Fruit fly (Drosophila melanogaster): ENCODE data around the gene Ho.
A peak's percentile ranks its signal among the peaks of the same experiment; 100 is the strongest.

Ho gene

dm6 chr3R:11649449-11649848 is 30.1 kb upstream of the Ho start (continued):
- TF ChIP-seq H15 (GFP tag; IDR thresholded peaks at IDR 0.05) (peak; percentile 96), CG10366 (GFP tag; IDR thresholded peaks at IDR 0.05) (peak; percentile 98), CG31388 (GFP tag; optimal IDR thresholded peaks at IDR 0.05) (peak; percentile 94), bbx (GFP tag; IDR thresholded peaks at IDR 0.05; ENCODE audit: partially characterized antibody) (no peak), CG12942 (GFP tag; optimal IDR thresholded peaks at IDR 0.05) (peak; percentile 95), ssp (GFP tag; IDR thresholded peaks at IDR 0.05) (peak; percentile 85), Max (GFP tag; optimal IDR thresholded peaks at IDR 0.05) (peak; percentile 94), CG9817 (tag; optimal IDR thresholded peaks at IDR 0.05) (peak; percentile 98), NC2α (GFP tag; optimal IDR thresholded peaks at IDR 0.05) (peak; percentile 92), Chrac-16 (GFP tag; optimal IDR thresholded peaks at IDR 0.05) (peak; percentile 95), CG34422 (GFP tag; IDR thresholded peaks at IDR 0.05) (peak; percentile 97), CG30403 (GFP tag; optimal IDR thresholded peaks at IDR 0.05) (peak; percentile 97), Hmx (GFP tag; optimal IDR thresholded peaks at IDR 0.05) (peak; percentile 90), esg (GFP tag; conservative IDR thresholded peaks at IDR 0.05) (peak; percentile 97), bab2 (GFP tag; optimal IDR thresholded peaks at IDR 0.05) (peak; percentile 98), CG1529 (GFP tag; optimal IDR thresholded peaks at IDR 0.05) (peak; percentile 79), CG4360 (GFP tag; IDR thresholded peaks at IDR 0.05) (peak; percentile 59; the same call in 1 of the 2 replicates), CG18011 (GFP tag; optimal IDR thresholded peaks at IDR 0.05) (peak; percentile 85), CG15601 (tag; optimal IDR thresholded peaks at IDR 0.05) (peak; percentile 63), Bgb (GFP tag; IDR thresholded peaks at IDR 0.05; ENCODE audit: partially characterized antibody) (no peak), GATAe (GFP tag; conservative IDR thresholded peaks at IDR 0.05) (peak; percentile 67; the same call in 1 of the 2 replicates), pfk (GFP tag; optimal IDR thresholded peaks at IDR 0.05) (peak; percentile 34), CG12769 (tag; optimal IDR thresholded peaks at IDR 0.05) (peak; percentile 98), Mad (GFP tag; optimal IDR thresholded peaks at IDR 0.05) (peak; percentile 94), yki (optimal IDR thresholded peaks at IDR 0.05) (no peak), chm (GFP tag; IDR thresholded peaks at IDR 0.05) (peak; percentile 95), Nf-YC (tag; optimal IDR thresholded peaks at IDR 0.05) (peak; percentile 88), h (optimal IDR thresholded peaks at IDR 0.05) (no peak), cad (GFP tag; optimal IDR thresholded peaks at IDR 0.05) (no peak), Dref (GFP tag; IDR thresholded peaks at IDR 0.05) (peak; percentile 46; the same call in 1 of the 2 replicates), CG14860 (GFP tag; IDR thresholded peaks at IDR 0.05; ENCODE audit: partially characterized antibody) (no peak), CG16815 (GFP tag; optimal IDR thresholded peaks at IDR 0.05) (peak; percentile 90), CG13424 (tag; optimal IDR thresholded peaks at IDR 0.05) (peak; percentile 96), Fer1 (GFP tag; optimal IDR thresholded peaks at IDR 0.05) (peak; percentile 94), Oaz (GFP tag; IDR thresholded peaks at IDR 0.05) (peak; percentile 97), CG13123 (GFP tag; optimal IDR thresholded peaks at IDR 0.05) (peak; percentile 91), Xrp1 (GFP tag; IDR thresholded peaks at IDR 0.05) (peak; percentile 95), Ptx1 (GFP tag; IDR thresholded peaks at IDR 0.05) (peak; percentile 97), Mes4 (GFP tag; optimal IDR thresholded peaks at IDR 0.05) (peak; percentile 87), CG6813 (GFP tag; optimal IDR thresholded peaks at IDR 0.05) (peak; percentile 93), CG2889 (GFP tag; IDR thresholded peaks at IDR 0.05) (peak; percentile 95), otp (GFP tag; IDR thresholded peaks at IDR 0.05) (peak; percentile 96), sc (optimal IDR thresholded peaks at IDR 0.05) (no peak), sc (GFP tag; optimal IDR thresholded peaks at IDR 0.05) (peak; percentile 66), Aef1 (GFP tag; IDR thresholded peaks at IDR 0.05) (peak; percentile 98), her (GFP tag; optimal IDR thresholded peaks at IDR 0.05) (peak; percentile 96), br (optimal IDR thresholded peaks at IDR 0.05) (no peak), Meics (GFP tag; optimal IDR thresholded peaks at IDR 0.05) (peak; percentile 97), CG10979 (tag; optimal IDR thresholded peaks at IDR 0.05) (peak; percentile 78), Dbx (GFP tag; IDR thresholded peaks at IDR 0.05) (peak; percentile 98), fd3F (GFP tag; optimal IDR thresholded peaks at IDR 0.05) (peak; percentile 97), HLH54F (GFP tag; optimal IDR thresholded peaks at IDR 0.05) (peak; percentile 97), slp2 (GFP tag; optimal IDR thresholded peaks at IDR 0.05) (peak; percentile 94)
